Fruit fly (Drosophila melanogaster) whole organism, embryonic: ENCODE data around the gene phr6-4.
A peak's percentile ranks its signal among the peaks of the same experiment; 100 is the strongest.

Experiments
- Abd-B ChIP-seq: fragments of 200-800 bp; sonication (Bioruptor generic); optimal IDR thresholded peaks from 2 replicates; lab custom pipeline; 2018; ENCODE audit warnings: missing biosample characterization, mild to moderate bottlenecking, missing genetic modification characterization, moderate library complexity
- B-H2 ChIP-seq: fragments of 200-800 bp; sonication (Bioruptor generic); optimal IDR thresholded peaks from 2 replicates; lab custom pipeline; 2018; ENCODE audit warnings: missing biosample characterization, mild to moderate bottlenecking, missing genetic modification characterization
- C15 ChIP-seq: fragments of 200-800 bp; sonication (Bioruptor generic); IDR thresholded peaks from 3 replicates; pipeline ENCODE4 v1.3.6; 2022; ENCODE audit warnings: missing biosample characterization, missing genetic modification characterization
- CG10209 ChIP-seq: fragments of 200-800 bp; sonication (Bioruptor generic); optimal IDR thresholded peaks from 3 replicates; lab custom pipeline; 2017; ENCODE audit warnings: missing biosample characterization, mild to moderate bottlenecking, missing genetic modification characterization, missing genetic modification reagents
- CG12659 ChIP-seq: fragments of 200-800 bp; sonication (Bioruptor generic); optimal IDR thresholded peaks from 3 replicates; lab custom pipeline; 2017; ENCODE audit warnings: mild to moderate bottlenecking, missing biosample characterization, missing genetic modification reagents, missing genetic modification characterization
- CG14050 ChIP-seq: fragments of 200-800 bp; sonication (Bioruptor generic); IDR thresholded peaks from 3 replicates; pipeline ENCODE4 v1.3.6; 2022; ENCODE audit warnings: missing biosample characterization, missing genetic modification characterization
- CG15514 ChIP-seq: fragments of 200-800 bp; sonication (Bioruptor generic); optimal IDR thresholded peaks from 3 replicates; lab custom pipeline; 2017; ENCODE audit warnings: missing biosample characterization, missing genetic modification characterization, mild to moderate bottlenecking, moderate library complexity, missing genetic modification reagents
- CG18011 ChIP-seq: fragments of 200-800 bp; sonication (Bioruptor generic); optimal IDR thresholded peaks from 2 replicates; lab custom pipeline; 2017; ENCODE audit warnings: missing biosample characterization, missing genetic modification characterization, mild to moderate bottlenecking, moderate library complexity, missing genotype
- CG18476 ChIP-seq: fragments of 200-800 bp; sonication (Bioruptor generic); optimal IDR thresholded peaks from 2 replicates; lab custom pipeline; 2016; ENCODE audit warnings: missing biosample characterization, mild to moderate bottlenecking, missing genetic modification characterization
- CG2678 ChIP-seq: fragments of 200-800 bp; sonication (Bioruptor generic); optimal IDR thresholded peaks from 3 replicates; lab custom pipeline; 2019; ENCODE audit warnings: missing biosample characterization, mild to moderate bottlenecking, missing genetic modification characterization, moderate library complexity
- CG34422 ChIP-seq: fragments of 200-800 bp; sonication (Bioruptor generic); IDR thresholded peaks from 3 replicates; pipeline ENCODE4 v1.3.6; 2022; ENCODE audit warnings: missing biosample characterization, missing genetic modification characterization
- CG5180 ChIP-seq: fragments of 200-800 bp; sonication (Bioruptor generic); optimal IDR thresholded peaks from 3 replicates; lab custom pipeline; 2017; ENCODE audit warnings: missing biosample characterization, missing genetic modification characterization, mild to moderate bottlenecking, moderate library complexity, missing genetic modification reagents
- CG7271 ChIP-seq: fragments of 200-800 bp; sonication (Bioruptor generic); optimal IDR thresholded peaks from 2 replicates; lab custom pipeline; 2018; ENCODE audit warnings: missing biosample characterization, mild to moderate bottlenecking, missing genetic modification characterization, moderate library complexity
- CG8388 ChIP-seq: fragments of 200-800 bp; sonication (Bioruptor generic); optimal IDR thresholded peaks from 2 replicates; lab custom pipeline; 2019; ENCODE audit warnings: missing biosample characterization, mild to moderate bottlenecking, missing genetic modification characterization, moderate library complexity
- CG8924 ChIP-seq: fragments of 200-800 bp; optimal IDR thresholded peaks from 3 replicates; lab custom pipeline; 2019; ENCODE audit warnings: missing biosample characterization, mild to moderate bottlenecking, missing genetic modification characterization, moderate library complexity
- CG9932 ChIP-seq: fragments of 200-800 bp; sonication (Bioruptor generic); IDR thresholded peaks from 2 replicates; pipeline ENCODE4 v1.3.6; 2022; ENCODE audit warnings: missing biosample characterization, missing genetic modification characterization
- CHES-1-like ChIP-seq: fragments of 200-800 bp; sonication (Bioruptor generic); optimal IDR thresholded peaks from 2 replicates; lab custom pipeline; 2016; ENCODE audit warnings: missing biosample characterization, missing genetic modification characterization
- Camta ChIP-seq: fragments of 200-800 bp; sonication (Bioruptor generic); optimal IDR thresholded peaks from 2 replicates; lab custom pipeline; 2016; ENCODE audit warnings: missing biosample characterization, missing genetic modification characterization
- Dad ChIP-seq: fragments of 200-800 bp; sonication (Bioruptor generic); optimal IDR thresholded peaks from 3 replicates; lab custom pipeline; 2016; ENCODE audit warnings: missing biosample characterization, missing genetic modification characterization
- Ets65A ChIP-seq: fragments of 200-800 bp; sonication (Bioruptor generic); peaks from one replicate; lab custom pipeline; 2016; ENCODE audit warnings: missing biosample characterization, missing genetic modification characterization
- Fer3 ChIP-seq: fragments of 200-800 bp; sonication (Bioruptor generic); optimal IDR thresholded peaks from 2 replicates; lab custom pipeline; 2018; ENCODE audit warnings: missing biosample characterization, mild to moderate bottlenecking, missing genetic modification characterization, moderate library complexity
- HmgD ChIP-seq: fragments of 200-800 bp; sonication (Bioruptor generic); optimal IDR thresholded peaks from 3 replicates; lab custom pipeline; 2016; ENCODE audit warnings: missing biosample characterization, missing genetic modification characterization
- Hr78 ChIP-seq, 2 experiments: fragments of 200-800 bp in 1 of 2; fragments of >200 bp in 1 of 2; sonication (Bioruptor generic) in 1 of 2; optimal IDR thresholded peaks; 2 replicates each; lab custom pipeline; 2017 to 2019; ENCODE audit warnings: missing biosample characterization in 2 of 2, missing genetic modification characterization in 2 of 2, mild to moderate bottlenecking in 1 of 2, moderate library complexity in 1 of 2
- Jarid2 ChIP-seq: fragments of 200-800 bp; sonication (Bioruptor generic); optimal IDR thresholded peaks from 3 replicates; lab custom pipeline; 2017; ENCODE audit warnings: mild to moderate bottlenecking, missing biosample characterization, missing genetic modification reagents, missing genetic modification characterization
- Mrtf ChIP-seq: fragments of 200-800 bp; sonication (Bioruptor generic); IDR thresholded peaks from 3 replicates; pipeline ENCODE4 v1.3.6; 2022; ENCODE audit warnings: missing biosample characterization, missing genetic modification characterization
- PHDP ChIP-seq: fragments of 200-800 bp; sonication (Bioruptor generic); optimal IDR thresholded peaks from 3 replicates; lab custom pipeline; 2018; ENCODE audit warnings: missing biosample characterization, mild to moderate bottlenecking, missing genetic modification characterization, moderate library complexity
- Six4 ChIP-seq: fragments of 200-800 bp; sonication (Bioruptor generic); optimal IDR thresholded peaks from 2 replicates; lab custom pipeline; 2016; ENCODE audit warnings: missing biosample characterization, missing genetic modification characterization
- bab2 ChIP-seq: fragments of 200-800 bp; sonication (Bioruptor generic); optimal IDR thresholded peaks from 2 replicates; lab custom pipeline; 2016; ENCODE audit warnings: missing biosample characterization, missing genetic modification characterization
- bcd ChIP-seq: fragments of 200-800 bp; sonication (Bioruptor generic); optimal IDR thresholded peaks from 2 replicates; lab custom pipeline; 2017; ENCODE audit warnings: missing biosample characterization, mild to moderate bottlenecking, missing genetic modification characterization
- bsh ChIP-seq, 2 experiments: fragments of 200-800 bp; sonication (Bioruptor generic); optimal IDR thresholded peaks; 2 replicates each; lab custom pipeline; 2017 to 2018; ENCODE audit warnings: mild to moderate bottlenecking in 2 of 2, missing biosample characterization in 2 of 2, missing genetic modification characterization in 2 of 2, moderate library complexity in 1 of 2
- chif ChIP-seq, 2 experiments: fragments of 200-800 bp; sonication (Bioruptor generic); optimal IDR thresholded peaks; 3 replicates each; lab custom pipeline; 2016; ENCODE audit warnings: missing biosample characterization in 2 of 2, missing genetic modification characterization in 2 of 2
- crc ChIP-seq: fragments of 200-800 bp; sonication (Bioruptor generic); optimal IDR thresholded peaks from 2 replicates; lab custom pipeline; 2016; ENCODE audit warnings: missing biosample characterization, missing genetic modification characterization
- dmrt99B ChIP-seq: fragments of 200-800 bp; sonication (Bioruptor generic); optimal IDR thresholded peaks from 2 replicates; lab custom pipeline; 2018; ENCODE audit warnings: missing biosample characterization, mild to moderate bottlenecking, missing genetic modification characterization, moderate library complexity
- fd64A ChIP-seq: fragments of 200-800 bp; sonication (Bioruptor generic); optimal IDR thresholded peaks from 3 replicates; lab custom pipeline; 2018; ENCODE audit warnings: missing biosample characterization, mild to moderate bottlenecking, missing genetic modification characterization
- fd96Cb ChIP-seq: fragments of 200-800 bp; sonication (Bioruptor generic); optimal IDR thresholded peaks from 2 replicates; lab custom pipeline; 2018; ENCODE audit warnings: missing biosample characterization, mild to moderate bottlenecking, missing genetic modification characterization, moderate library complexity
- grn ChIP-seq: fragments of 200-800 bp; sonication (Bioruptor generic); optimal IDR thresholded peaks from 3 replicates; lab custom pipeline; 2017; ENCODE audit warnings: missing biosample characterization, missing genetic modification characterization
- gsb-n ChIP-seq: fragments of 200-800 bp; sonication (Bioruptor generic); optimal IDR thresholded peaks from 3 replicates; lab custom pipeline; 2018; ENCODE audit warnings: missing biosample characterization, mild to moderate bottlenecking, missing genetic modification characterization
- gt ChIP-seq: fragments of 200-800 bp; sonication (Bioruptor generic); IDR thresholded peaks from 2 replicates; pipeline ENCODE4 v1.3.6; 2022; ENCODE audit warnings: missing biosample characterization, missing genetic modification characterization
- jumu ChIP-seq: fragments of 200-800 bp; sonication (Bioruptor generic); optimal IDR thresholded peaks from 3 replicates; lab custom pipeline; 2016; ENCODE audit warnings: missing biosample characterization, missing genetic modification characterization
- mam ChIP-seq: fragments of 200-800 bp; sonication (Bioruptor generic); optimal IDR thresholded peaks from 3 replicates; lab custom pipeline; 2016; ENCODE audit warnings: missing biosample characterization, missing genetic modification characterization
- nau ChIP-seq: fragments of 200-800 bp; sonication (Bioruptor generic); optimal IDR thresholded peaks from 3 replicates; lab custom pipeline; 2017; ENCODE audit warnings: missing biosample characterization, mild to moderate bottlenecking, missing genetic modification characterization, missing genetic modification reagents
- pan ChIP-seq, 4 experiments: fragments of >200 bp in 3 of 4; fragments of 200-800 bp in 1 of 4; sonication (Bioruptor generic) in 1 of 4; optimal IDR thresholded peaks in 3 of 4; IDR thresholded peaks in 1 of 4; 2 replicates each; pipeline versions ENCODE4 v1.3.6 to Lab custom; 2017 to 2022; ENCODE audit warnings: missing biosample characterization in 2 of 4, missing genetic modification characterization in 2 of 4, mixed read lengths in 1 of 4
- pita ChIP-seq: fragments of 200-800 bp; sonication (Bioruptor generic); optimal IDR thresholded peaks from 2 replicates; lab custom pipeline; 2017; ENCODE audit warnings: missing biosample characterization, mild to moderate bottlenecking, missing genetic modification characterization
- pnt ChIP-seq: fragments of 200-800 bp; sonication (Bioruptor generic); optimal IDR thresholded peaks from 3 replicates; lab custom pipeline; 2016; ENCODE audit warnings: missing biosample characterization, missing genetic modification characterization
- row ChIP-seq: fragments of 200-800 bp; sonication (Bioruptor generic); IDR thresholded peaks from 3 replicates; pipeline ENCODE4 v1.3.6; 2022; ENCODE audit warnings: missing biosample characterization, missing genetic modification characterization
- sens ChIP-seq: fragments of 200-800 bp; sonication (Bioruptor generic); peaks from one replicate; lab custom pipeline; 2016; ENCODE audit warnings: missing biosample characterization, missing genetic modification characterization
- seq ChIP-seq: fragments of 200-800 bp; sonication (Bioruptor generic); IDR thresholded peaks from 2 replicates; pipeline ENCODE4 v1.3.6; 2022; ENCODE audit warnings: missing biosample characterization, missing genetic modification characterization
- sqz ChIP-seq: fragments of 200-800 bp; sonication (Bioruptor generic); optimal IDR thresholded peaks from 3 replicates; lab custom pipeline; 2018; ENCODE audit warnings: missing biosample characterization, mild to moderate bottlenecking, missing genetic modification characterization
- tup ChIP-seq: fragments of 200-800 bp; sonication (Bioruptor generic); optimal IDR thresholded peaks from 2 replicates; lab custom pipeline; 2016; ENCODE audit warnings: missing biosample characterization, mild to moderate bottlenecking, missing genetic modification characterization, moderate library complexity
- wdn ChIP-seq: fragments of 200-800 bp; sonication (Bioruptor generic); IDR thresholded peaks from 2 replicates; pipeline ENCODE4 v1.3.6; 2022; ENCODE audit warnings: missing biosample characterization, missing genetic modification characterization

The phr6-4 gene

DNA sequence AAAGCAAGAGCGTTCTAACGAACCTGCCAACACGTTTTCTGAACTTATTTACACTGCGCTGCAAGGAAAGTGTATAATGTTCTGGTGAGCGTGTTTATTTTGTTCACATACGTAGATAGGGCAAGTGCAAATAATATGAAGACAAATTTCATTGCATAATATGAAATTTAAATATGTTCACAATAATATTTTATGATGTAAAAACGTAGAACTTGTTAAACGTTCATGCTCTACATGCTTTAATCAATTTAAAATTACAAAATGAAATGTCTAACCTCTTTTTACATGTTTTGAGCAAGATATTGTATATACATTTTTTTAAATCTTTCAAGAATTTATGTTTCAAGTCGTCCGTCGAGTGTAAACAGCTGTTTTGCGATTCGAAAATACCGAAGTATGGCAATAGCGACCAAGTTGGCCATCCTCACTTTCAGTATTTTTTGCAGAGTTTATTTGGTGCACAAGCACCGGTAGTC lies at the start of gene phr6-4, which contains the start of gene CG2608 (continued):
- TF ChIP-seq PHDP (peak; percentile 96), fd64A (GFP tag; lab: Kevin White, UChicago) (peak; percentile 75), B-H2 (GFP tag; lab: Kevin White, UChicago) (peak; percentile 82), pan (optimal IDR thresholded peaks at IDR 0.05; lab: Kevin White, UChicago) (no peak), pan (GFP tag; optimal IDR thresholded peaks at IDR 0.05 in 1 of 2, IDR thresholded peaks at IDR 0.05 in 1 of 2) (peak in 1 of 2 experiments; percentile 83), seq (GFP tag; lab: Robert Waterston, UW) (peak; percentile 86), chif (GFP tag; optimal IDR thresholded peaks at IDR 0.05; lab: Kevin White, UChicago) (peak; percentile 77 to 87), gsb-n (tag; lab: Kevin White, UChicago) (peak; percentile 90), fd96Cb (tag; lab: Kevin White, UChicago) (peak; percentile 89), CG12659 (GFP tag; lab: Kevin White, UChicago) (peak; percentile 96), CG18011 (peak; percentile 82), CHES-1-like (GFP tag; lab: Kevin White, UChicago) (peak; percentile 83), grn (GFP tag; lab: Kevin White, UChicago) (peak; percentile 51), CG9932 (GFP tag; lab: Robert Waterston, UW) (peak; percentile 92), CG14050 (peak; percentile 80), C15 (GFP tag; lab: Robert Waterston, UW) (peak; percentile 69; the same call in 1 of the 3 replicates), bsh (GFP tag; optimal IDR thresholded peaks at IDR 0.05; lab: Kevin White, UChicago) (peak; percentile 90 to 93), CG15514 (peak; percentile 87), Jarid2 (peak; percentile 66), CG18476 (GFP tag; lab: Kevin White, UChicago) (peak; percentile 92), dmrt99B (tag; lab: Kevin White, UChicago) (peak; percentile 93), tup (GFP tag; lab: Kevin White, UChicago) (peak; percentile 76), Dad (GFP tag; lab: Kevin White, UChicago) (peak; percentile 77), Hr78 (GFP tag; optimal IDR thresholded peaks at IDR 0.05; lab: Kevin White, UChicago) (no peak), Six4 (peak; percentile 89), gt (GFP tag; lab: Robert Waterston, UW) (peak; percentile 64), CG10209 (peak; percentile 94), jumu (GFP tag; lab: Kevin White, UChicago) (peak; percentile 80), sqz (GFP tag; lab: Kevin White, UChicago) (peak; percentile 89), crc (GFP tag; lab: Kevin White, UChicago) (peak; percentile 46), CG34422 (GFP tag; lab: Robert Waterston, UW) (peak; percentile 73; the same call in 1 of the 3 replicates)

DNA sequence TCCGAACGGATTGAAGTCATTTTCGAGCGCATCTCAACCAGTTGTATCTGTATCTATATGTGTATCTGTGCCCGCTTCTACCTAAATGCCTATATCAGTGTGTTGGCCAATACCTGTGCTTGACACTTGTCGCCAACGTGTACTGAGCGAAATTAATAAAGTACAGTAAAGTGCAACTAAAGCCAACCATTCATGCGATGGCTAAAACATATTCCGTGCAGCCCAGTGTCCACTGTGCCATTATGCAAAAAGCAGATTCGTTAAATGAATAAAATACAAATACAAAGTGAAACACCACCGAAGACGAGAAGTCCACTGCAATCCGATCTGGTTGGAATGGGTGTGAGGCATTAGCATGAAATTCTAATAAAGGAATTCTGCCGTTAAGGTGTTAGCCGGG lies 49.5 kb upstream of the phr6-4 start:
- TF ChIP-seq nau (GFP tag; lab: Kevin White, UChicago) (no peak), CG8388 (GFP tag; lab: Kevin White, UChicago) (no peak), Abd-B (GFP tag; lab: Kevin White, UChicago) (no peak), wdn (no peak), Ets65A (GFP tag; lab: Kevin White, UChicago) (peak; percentile 80), CG5180 (peak; percentile 42), Mrtf (no peak), row (GFP tag; lab: Robert Waterston, UW) (no peak), HmgD (GFP tag; lab: Kevin White, UChicago) (no peak), Fer3 (no peak), CG2678 (tag; lab: Kevin White, UChicago) (no peak), CG8924 (tag; lab: Kevin White, UChicago) (no peak), sens (no peak), pnt (no peak), pita (GFP tag; lab: Kevin White, UChicago) (no peak), Camta (GFP tag; lab: Kevin White, UChicago) (no peak), CG7271 (tag; lab: Kevin White, UChicago) (no peak), mam (no peak), bcd (GFP tag; lab: Kevin White, UChicago) (no peak), bab2 (GFP tag; lab: Kevin White, UChicago) (no peak)
